Worm (Caenorhabditis elegans): Measurements from ENCODE around the gene F40G12.6.
A peak's percentile ranks its signal among the peaks of the same experiment; 100 is the strongest.

Gene F40G12.6

ce11 chrV:14273019-14273418, at the start of gene F40G12.6:
F40G12.6 (minus strand) TSS chrV:14273119.
- no peak for TF ChIP-seq pes-1 (GFP tag; IDR thresholded peaks at IDR 0.05)
- no peak for TF ChIP-seq flt-1 (GFP tag; IDR thresholded peaks at IDR 0.05)
- no peak for TF ChIP-seq F13C5.2 (tag; optimal IDR thresholded peaks at IDR 0.05)

DNA sequence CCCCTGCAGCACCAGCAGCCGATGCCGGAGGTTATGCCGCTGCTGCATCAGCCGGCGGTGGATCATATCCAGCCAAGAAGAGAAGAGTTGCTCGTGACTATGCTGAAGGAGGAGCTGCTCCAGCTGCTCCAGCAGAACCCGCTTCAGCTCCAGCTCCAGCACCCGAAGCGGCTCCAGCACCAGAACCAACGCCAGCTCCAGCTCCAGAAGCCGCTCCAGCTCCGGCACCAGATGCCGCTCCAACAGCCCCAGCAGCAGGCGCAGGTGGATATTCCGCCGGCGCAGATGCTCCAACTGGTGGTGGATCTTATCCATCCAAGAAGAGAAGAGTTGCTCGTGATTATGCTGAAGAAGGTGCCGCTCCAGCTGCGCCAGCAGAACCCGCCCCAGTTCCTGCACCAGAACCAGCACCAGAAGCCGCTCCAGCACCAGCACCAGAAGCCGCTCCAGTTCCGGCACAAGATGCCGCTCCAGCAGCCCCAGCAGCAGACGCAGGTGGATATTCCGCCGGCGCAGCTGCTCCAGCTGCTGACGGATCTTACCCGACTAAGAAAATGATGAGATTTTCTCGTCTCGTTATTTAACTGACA, 47.9 kb upstream of the F40G12.6 start:
- no peak for TF ChIP-seq tra-4 (tag; optimal IDR thresholded peaks at IDR 0.05)
- no peak for TF ChIP-seq hnd-1 (tag; optimal IDR thresholded peaks at IDR 0.05)
- 0 out of 2 replicates have a peak, but pooled peaks have one; percentile 21 for TF ChIP-seq sea-1 (GFP tag; conservative IDR thresholded peaks at IDR 0.05)

DNA sequence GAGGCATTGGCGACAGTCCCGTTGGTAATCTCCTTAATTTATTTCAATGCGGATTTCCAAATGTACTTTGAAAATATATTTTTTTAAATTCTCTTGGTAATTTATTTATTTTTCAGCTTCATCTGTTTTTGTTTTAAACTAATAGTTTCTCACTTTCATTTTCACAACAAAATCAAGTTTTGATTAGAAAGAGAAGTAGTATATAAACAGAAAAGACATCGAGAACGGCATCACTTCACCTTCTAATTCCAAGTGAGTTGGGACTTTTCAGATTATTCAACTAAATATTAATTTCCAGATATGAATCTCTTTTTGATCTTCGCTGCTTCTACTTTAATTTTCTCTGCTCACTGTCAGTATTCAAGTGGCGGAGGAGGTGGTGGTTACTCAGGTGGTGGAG, 47.3 kb upstream of the F40G12.6 start, which contains the start of gene F47B8.14:
F47B8.14 (plus strand) TSS at position 301 of the 400 bp plus-strand sequence.
- TF ChIP-seq sea-1 (GFP tag; conservative IDR thresholded peaks at IDR 0.05) (no peak), tra-4 (tag; optimal IDR thresholded peaks at IDR 0.05) (no peak), hmg-4 (GFP tag; optimal IDR thresholded peaks at IDR 0.05) (no peak), ama-1 (optimal IDR thresholded peaks at IDR 0.05) (no peak), aly-1 (tag; optimal IDR thresholded peaks at IDR 0.05) (no peak), ceh-36 (tag; optimal IDR thresholded peaks at IDR 0.05) (no peak), scrt-1 (GFP tag; IDR thresholded peaks at IDR 0.05) (no peak), ceh-13 (GFP tag; optimal IDR thresholded peaks at IDR 0.05) (no peak), B0310.2 (tag; optimal IDR thresholded peaks at IDR 0.05) (no peak), tbx-37 (GFP tag; conservative IDR thresholded peaks at IDR 0.05) (no peak), hnd-1 (tag; optimal IDR thresholded peaks at IDR 0.05) (no peak), F13C5.2 (tag; optimal IDR thresholded peaks at IDR 0.05) (no peak), ets-7 (tag; optimal IDR thresholded peaks at IDR 0.05) (no peak), flt-1 (GFP tag; IDR thresholded peaks at IDR 0.05) (no peak), hmbx-1 (tag; optimal IDR thresholded peaks at IDR 0.05) (no peak), pes-1 (GFP tag; IDR thresholded peaks at IDR 0.05) (no peak), tbx-11 (GFP tag; IDR thresholded peaks at IDR 0.05) (no peak)

- TF ChIP-seq ceh-13 (GFP tag; optimal IDR thresholded peaks at IDR 0.05) (no peak), hmbx-1 (tag; optimal IDR thresholded peaks at IDR 0.05) (no peak), ama-1 (optimal IDR thresholded peaks at IDR 0.05) (no peak), aly-1 (tag; optimal IDR thresholded peaks at IDR 0.05) (peak; percentile 55)
Measured at ce11 chrV:14319101-14319781, 46.3 kb upstream of the F40G12.6 start, which contains the start of gene F47B8.13. F47B8.13 (minus strand) TSS chrV:14319731.

- TF ChIP-seq flt-1 (GFP tag; IDR thresholded peaks at IDR 0.05): no peak
Measured at ce11 chrV:14317621-14318020, 44.7 kb upstream of the F40G12.6 start.

- no peak for TF ChIP-seq hmg-4 (GFP tag; optimal IDR thresholded peaks at IDR 0.05)
- no peak for TF ChIP-seq F13C5.2 (tag; optimal IDR thresholded peaks at IDR 0.05)
- no peak for TF ChIP-seq ets-7 (tag; optimal IDR thresholded peaks at IDR 0.05)
- TF ChIP-seq ceh-36 (tag; optimal IDR thresholded peaks at IDR 0.05): no peak
- no peak for TF ChIP-seq ceh-13 (GFP tag; optimal IDR thresholded peaks at IDR 0.05)
- TF ChIP-seq hmbx-1 (tag; optimal IDR thresholded peaks at IDR 0.05): no peak
- no peak for TF ChIP-seq tra-4 (tag; optimal IDR thresholded peaks at IDR 0.05)
- TF ChIP-seq B0310.2 (tag; optimal IDR thresholded peaks at IDR 0.05): no peak
- no peak for TF ChIP-seq tbx-11 (GFP tag; IDR thresholded peaks at IDR 0.05)
- TF ChIP-seq sea-1 (GFP tag; conservative IDR thresholded peaks at IDR 0.05): no peak
Measured at ce11 chrV:14317204-14317603, 44.3 kb upstream of the F40G12.6 start.

- TF ChIP-seq ceh-13 (GFP tag; optimal IDR thresholded peaks at IDR 0.05) (no peak), ceh-36 (tag; optimal IDR thresholded peaks at IDR 0.05) (no peak), hnd-1 (tag; optimal IDR thresholded peaks at IDR 0.05) (no peak), hmbx-1 (tag; optimal IDR thresholded peaks at IDR 0.05) (no peak), ama-1 (optimal IDR thresholded peaks at IDR 0.05) (no peak), B0310.2 (tag; optimal IDR thresholded peaks at IDR 0.05) (no peak), pes-1 (GFP tag; IDR thresholded peaks at IDR 0.05) (no peak), F13C5.2 (tag; optimal IDR thresholded peaks at IDR 0.05) (no peak), sea-1 (GFP tag; conservative IDR thresholded peaks at IDR 0.05) (no peak), aly-1 (tag; optimal IDR thresholded peaks at IDR 0.05) (no peak), ets-7 (tag; optimal IDR thresholded peaks at IDR 0.05) (no peak), hmg-4 (GFP tag; optimal IDR thresholded peaks at IDR 0.05) (no peak), tbx-37 (GFP tag; conservative IDR thresholded peaks at IDR 0.05) (no peak)
Measured at ce11 chrV:14316525-14316924, 43.6 kb upstream of the F40G12.6 start, which contains the start of gene F47B8.2. F47B8.2 (minus strand) TSS chrV:14316625.

DNA sequence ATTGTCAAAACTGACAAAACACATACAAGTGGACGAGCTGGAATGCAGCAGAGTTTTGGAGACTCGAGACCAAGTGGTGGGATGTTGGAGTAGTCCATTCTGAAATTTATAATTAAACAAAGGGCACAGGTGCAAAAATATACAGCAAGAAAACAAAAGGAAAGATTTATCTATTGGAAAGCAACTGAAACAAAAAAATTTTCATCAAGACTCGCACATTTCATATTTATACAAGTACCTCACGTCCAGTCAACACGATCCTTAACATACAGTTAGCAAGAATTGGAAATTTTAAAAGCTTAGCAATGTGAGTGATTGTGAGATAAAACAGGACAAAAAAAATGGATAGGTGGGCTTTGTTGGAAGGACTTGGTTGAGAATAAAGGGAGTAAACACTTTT, 41.3 kb upstream of the F40G12.6 start, which contains the start of gene F47B8.1:
F47B8.1 (minus strand) TSS at position 101 of the 400 bp plus-strand sequence.
- TF ChIP-seq ceh-36 (tag; optimal IDR thresholded peaks at IDR 0.05) (no peak), F13C5.2 (tag; optimal IDR thresholded peaks at IDR 0.05) (no peak), ama-1 (optimal IDR thresholded peaks at IDR 0.05) (no peak), B0310.2 (tag; optimal IDR thresholded peaks at IDR 0.05) (no peak), flt-1 (GFP tag; IDR thresholded peaks at IDR 0.05) (no peak), scrt-1 (GFP tag; IDR thresholded peaks at IDR 0.05) (no peak), sea-1 (GFP tag; conservative IDR thresholded peaks at IDR 0.05) (no peak), tbx-11 (GFP tag; IDR thresholded peaks at IDR 0.05) (no peak), hmg-4 (GFP tag; optimal IDR thresholded peaks at IDR 0.05) (no peak)
